Fruit fly (Drosophila melanogaster): ENCODE results near the gene Hpd.

Gene Hpd

DNA sequence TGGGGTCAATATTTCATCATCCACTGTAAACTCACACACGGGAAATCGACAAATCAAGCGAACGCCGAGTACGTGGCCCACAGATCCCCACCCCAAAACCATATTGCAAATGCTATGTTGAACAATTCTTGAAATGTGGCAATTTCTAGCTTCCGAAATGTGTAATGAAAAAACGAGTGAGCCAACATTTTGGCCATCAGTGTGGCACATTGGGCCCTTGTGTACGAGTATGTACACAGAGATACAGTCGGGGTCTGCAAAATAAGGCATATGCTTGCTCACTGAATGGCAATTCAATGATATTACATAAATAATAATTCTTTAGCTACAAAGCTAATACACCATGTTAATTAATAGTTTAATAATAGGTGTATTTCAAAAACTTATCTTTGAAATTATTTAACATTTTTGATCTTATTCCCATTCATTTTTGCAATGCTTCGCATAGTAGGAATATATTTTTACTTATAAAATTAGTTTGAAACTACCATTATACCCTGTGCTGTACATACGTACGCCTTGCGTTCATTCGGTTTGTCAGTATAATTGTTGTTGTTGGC, 40.0 kb downstream of the Hpd start:
- TF ChIP-seq CG13204 (GFP tag; optimal IDR thresholded peaks at IDR 0.05): peak; percentile 74
- peak; percentile 74; the same call in 1 of the 2 replicates for TF ChIP-seq CG10348 (GFP tag; IDR thresholded peaks at IDR 0.05)
- TF ChIP-seq D1 (tag; optimal IDR thresholded peaks at IDR 0.05): peak; percentile 81
- TF ChIP-seq CG8159 (tag; optimal IDR thresholded peaks at IDR 0.05): peak; percentile 92
- peak; percentile 88 for TF ChIP-seq Pif1B (GFP tag; optimal IDR thresholded peaks at IDR 0.05)
- TF ChIP-seq fd96Ca (GFP tag; IDR thresholded peaks at IDR 0.05): peak; percentile 84
- peak; percentile 29 for TF ChIP-seq EcR (GFP tag; optimal IDR thresholded peaks at IDR 0.05)
- peak; percentile 94 for TF ChIP-seq CG8301 (tag; optimal IDR thresholded peaks at IDR 0.05)
- TF ChIP-seq CG15710 (tag; optimal IDR thresholded peaks at IDR 0.05): peak; percentile 91
- peak; percentile 92 for TF ChIP-seq CG17806 (tag; optimal IDR thresholded peaks at IDR 0.05)
- TF ChIP-seq gl (tag; optimal IDR thresholded peaks at IDR 0.05): peak; percentile 58
- TF ChIP-seq CG14655 (GFP tag; optimal IDR thresholded peaks at IDR 0.05): peak; percentile 95
- peak; percentile 78 for TF ChIP-seq Ets98B (GFP tag; IDR thresholded peaks at IDR 0.05)
- peak; percentile 82 for TF ChIP-seq CG12605 (GFP tag; IDR thresholded peaks at IDR 0.05)
- TF ChIP-seq CG4496 (GFP tag; IDR thresholded peaks at IDR 0.05): peak; percentile 91
- TF ChIP-seq CG9948 (tag; optimal IDR thresholded peaks at IDR 0.05): peak; percentile 92
- peak; percentile 90 for TF ChIP-seq CG32121 (GFP tag; IDR thresholded peaks at IDR 0.05)
- TF ChIP-seq Pif1A (GFP tag; optimal IDR thresholded peaks at IDR 0.05): peak; percentile 89
- peak; percentile 65; the same call in 1 of the 2 replicates for TF ChIP-seq rn (GFP tag; IDR thresholded peaks at IDR 0.05)
- TF ChIP-seq Snoo (tag; optimal IDR thresholded peaks at IDR 0.05): peak; percentile 86
- peak; percentile 84 for TF ChIP-seq CG34367 (tag; optimal IDR thresholded peaks at IDR 0.05)

DNA sequence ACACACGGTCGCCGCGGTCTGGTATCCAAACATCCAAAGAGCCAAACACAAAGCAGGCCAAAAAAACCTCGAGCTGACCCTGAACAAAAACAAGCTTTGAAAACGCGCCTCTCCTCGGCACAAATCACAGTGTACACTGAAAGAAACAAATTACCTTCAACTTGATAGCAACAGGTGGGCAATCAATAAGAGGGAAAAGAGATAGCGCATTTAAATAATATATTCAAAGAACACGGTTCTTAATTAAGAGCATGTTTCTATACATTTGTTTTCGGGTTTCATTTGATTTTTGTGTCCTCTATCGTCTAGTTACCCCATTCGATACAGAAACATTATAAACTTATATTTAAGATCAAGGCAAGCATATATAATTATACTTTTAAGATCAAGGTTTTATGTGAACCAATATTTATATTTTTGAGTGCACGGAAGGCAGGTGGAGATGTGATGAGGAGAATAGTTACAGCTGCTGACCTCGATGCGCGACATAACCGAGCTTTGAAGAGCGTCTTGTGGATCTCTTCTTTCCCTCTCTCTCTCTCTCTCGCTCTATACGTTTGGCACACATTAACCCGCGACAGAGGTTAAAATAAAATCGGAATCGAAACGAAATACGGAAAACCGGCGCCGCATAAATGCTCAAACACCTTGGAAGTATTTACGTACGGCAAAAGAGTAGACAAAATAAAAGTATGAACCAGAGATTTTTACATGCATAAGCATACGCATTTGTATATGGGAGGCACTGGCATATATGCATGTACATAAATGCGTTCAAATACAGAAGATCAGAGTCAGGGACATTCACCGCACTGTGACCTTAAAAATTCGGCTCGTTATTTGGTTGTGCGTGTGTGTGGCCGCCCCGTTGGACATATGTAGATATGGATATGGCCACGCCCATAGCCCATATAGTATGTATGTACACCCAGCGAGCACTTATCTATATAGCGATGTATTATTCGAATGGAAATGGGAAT, 41.1 kb downstream of the Hpd start:
- TF ChIP-seq CG10348 (GFP tag; IDR thresholded peaks at IDR 0.05): peak; percentile 29; the same call in 1 of the 2 replicates
- peak; percentile 62 for TF ChIP-seq CG34367 (tag; optimal IDR thresholded peaks at IDR 0.05)
- peak; percentile 35; the same call in 1 of the 2 replicates for TF ChIP-seq CG12605 (GFP tag; IDR thresholded peaks at IDR 0.05)
- TF ChIP-seq Pif1B (GFP tag; optimal IDR thresholded peaks at IDR 0.05): peak; percentile 84
- TF ChIP-seq CG17806 (tag; optimal IDR thresholded peaks at IDR 0.05): peak; percentile 75
- TF ChIP-seq rn (GFP tag; IDR thresholded peaks at IDR 0.05): no peak
- TF ChIP-seq CG8301 (tag; optimal IDR thresholded peaks at IDR 0.05): peak; percentile 87
- no peak for TF ChIP-seq CG14655 (GFP tag; optimal IDR thresholded peaks at IDR 0.05)
- TF ChIP-seq fd96Ca (GFP tag; IDR thresholded peaks at IDR 0.05): peak; percentile 65
- peak; percentile 62; the same call in 2 of the 3 replicates for TF ChIP-seq CG4496 (GFP tag; IDR thresholded peaks at IDR 0.05)
- peak; percentile 19 for TF ChIP-seq CG13204 (GFP tag; optimal IDR thresholded peaks at IDR 0.05)
- TF ChIP-seq D1 (tag; optimal IDR thresholded peaks at IDR 0.05): peak; percentile 16
- peak; percentile 65 for TF ChIP-seq Snoo (tag; optimal IDR thresholded peaks at IDR 0.05)
- TF ChIP-seq Pif1A (GFP tag; optimal IDR thresholded peaks at IDR 0.05): peak; percentile 85
- peak; percentile 53 for TF ChIP-seq Ets98B (GFP tag; IDR thresholded peaks at IDR 0.05)
- no peak for TF ChIP-seq EcR (GFP tag; optimal IDR thresholded peaks at IDR 0.05)
- peak; percentile 78 for TF ChIP-seq CG9948 (tag; optimal IDR thresholded peaks at IDR 0.05)
- peak; percentile 70 for TF ChIP-seq CG32121 (GFP tag; IDR thresholded peaks at IDR 0.05)
- TF ChIP-seq CG15710 (tag; optimal IDR thresholded peaks at IDR 0.05): peak; percentile 65
- peak; percentile 22 for TF ChIP-seq gl (tag; optimal IDR thresholded peaks at IDR 0.05)
- TF ChIP-seq CG8159 (tag; optimal IDR thresholded peaks at IDR 0.05): peak; percentile 80

DNA sequence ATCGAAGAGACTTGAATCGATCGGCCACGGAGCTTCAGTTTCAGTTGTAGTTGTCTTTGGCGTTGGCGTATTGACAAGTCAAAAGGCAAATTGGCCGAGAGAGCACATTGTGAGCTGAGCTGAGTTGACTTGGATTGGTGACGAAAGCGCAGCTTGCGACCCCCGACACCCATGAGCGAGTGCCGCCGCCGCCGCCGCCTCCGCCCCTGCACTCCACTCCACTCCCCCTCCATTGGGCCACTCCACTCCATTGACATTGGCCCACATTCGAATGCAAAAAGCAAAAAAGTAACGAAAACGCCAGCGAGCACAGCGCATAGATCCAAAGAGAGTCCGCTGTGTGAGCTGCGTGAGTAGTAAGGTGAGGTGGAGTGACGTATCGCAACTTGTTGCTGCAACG, 41.9 kb downstream of the Hpd start:
- TF ChIP-seq CG10348 (GFP tag; IDR thresholded peaks at IDR 0.05): no peak
- TF ChIP-seq CG32121 (GFP tag; IDR thresholded peaks at IDR 0.05): no peak
- no peak for TF ChIP-seq CG17806 (tag; optimal IDR thresholded peaks at IDR 0.05)
- no peak for TF ChIP-seq CG12605 (GFP tag; IDR thresholded peaks at IDR 0.05)
- no peak for TF ChIP-seq Pif1A (GFP tag; optimal IDR thresholded peaks at IDR 0.05)
- TF ChIP-seq rn (GFP tag; IDR thresholded peaks at IDR 0.05): no peak
- TF ChIP-seq CG4496 (GFP tag; IDR thresholded peaks at IDR 0.05): no peak
- TF ChIP-seq CG34367 (tag; optimal IDR thresholded peaks at IDR 0.05): no peak
- no peak for TF ChIP-seq Pif1B (GFP tag; optimal IDR thresholded peaks at IDR 0.05)
- no peak for TF ChIP-seq Snoo (tag; optimal IDR thresholded peaks at IDR 0.05)
- TF ChIP-seq CG14655 (GFP tag; optimal IDR thresholded peaks at IDR 0.05): no peak

DNA sequence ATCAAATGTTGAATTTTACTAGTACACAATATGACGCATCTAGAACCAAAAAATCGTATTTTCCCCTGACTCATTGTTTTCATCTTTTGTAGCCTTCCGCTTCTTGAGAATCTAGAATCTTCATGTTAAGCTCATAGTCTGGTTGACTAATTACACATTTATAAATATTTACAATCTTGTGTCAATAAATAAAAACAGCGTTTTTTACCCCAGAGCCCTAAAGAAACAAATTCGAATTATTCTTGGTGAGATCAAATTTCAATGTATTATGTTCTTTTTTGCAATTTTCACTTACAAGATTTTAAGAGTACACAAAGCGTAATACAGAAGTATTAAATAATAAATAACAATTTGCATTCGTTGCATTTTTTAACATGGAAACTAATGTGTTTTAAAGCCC, 43.6 kb downstream of the Hpd start:
- no peak for TF ChIP-seq CG13204 (GFP tag; optimal IDR thresholded peaks at IDR 0.05)
- no peak for TF ChIP-seq CG4496 (GFP tag; IDR thresholded peaks at IDR 0.05)

DNA sequence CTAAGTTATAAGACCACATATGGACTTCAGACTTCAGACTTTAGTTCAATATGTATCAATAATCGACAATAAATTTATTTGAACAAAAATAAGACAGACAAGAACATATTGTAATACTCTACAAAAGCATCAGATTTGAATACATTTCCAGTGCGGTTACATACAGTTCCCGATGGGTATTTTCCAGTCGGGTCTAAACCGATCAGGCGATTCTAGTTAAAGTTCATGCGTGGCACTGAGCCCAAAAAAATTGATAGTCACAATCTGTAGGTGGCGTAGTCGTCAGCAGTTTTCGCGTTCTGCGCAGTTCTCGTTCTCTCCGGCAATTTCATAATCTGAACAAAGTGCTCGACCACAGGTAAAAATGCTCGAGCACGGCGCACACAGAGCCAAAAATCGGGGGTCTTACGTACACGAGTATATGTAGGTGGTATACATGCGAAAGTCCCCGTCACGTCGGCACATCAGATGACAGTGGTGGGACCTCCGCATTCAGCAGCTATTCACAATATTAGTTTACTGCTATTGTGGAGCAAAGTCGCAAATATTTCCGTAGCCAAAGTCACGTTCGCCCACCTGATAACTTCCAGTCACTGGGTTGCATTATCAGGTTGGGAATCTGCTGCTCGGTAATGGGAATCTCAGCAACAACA, 44.3 kb downstream of the Hpd start:
- TF ChIP-seq fd96Ca (GFP tag; IDR thresholded peaks at IDR 0.05): 0 out of 3 replicates have a peak, but pooled peaks have one; percentile 13
- peak; percentile 7 for TF ChIP-seq Pif1B (GFP tag; optimal IDR thresholded peaks at IDR 0.05)
- no peak for TF ChIP-seq CG32121 (GFP tag; IDR thresholded peaks at IDR 0.05)
